Fruit fly (Drosophila melanogaster) whole organism, embryonic: Measurements from ENCODE around the gene Cchl.

Experiments
- Atf6 ChIP-seq: fragments of 200-800 bp; sonication (Bioruptor generic); IDR thresholded peaks from 2 replicates; pipeline ENCODE4 v1.3.6; 2022; ENCODE audit warnings: missing biosample characterization, missing genetic modification characterization
- BEAF-32 ChIP-seq: fragments of 200-800 bp; sonication (Bioruptor generic); optimal IDR thresholded peaks from 3 replicates; lab custom pipeline; 2017; ENCODE audit warnings: missing biosample characterization, missing genetic modification characterization, mild to moderate bottlenecking, moderate library complexity, missing genetic modification reagents
- Bgb ChIP-seq: fragments of 200-800 bp; sonication (Bioruptor generic); IDR thresholded peaks from 2 replicates; pipeline ENCODE4 v1.3.6; 2022; ENCODE audit warnings: missing biosample characterization, missing genetic modification characterization; ENCODE audit not compliant: partially characterized antibody
- CG10267 ChIP-seq: fragments of 200-800 bp; sonication (Bioruptor generic); optimal IDR thresholded peaks from 2 replicates; lab custom pipeline; 2018; ENCODE audit warnings: missing biosample characterization, mild to moderate bottlenecking, missing genetic modification characterization, moderate library complexity
- CG12219 ChIP-seq: fragments of 200-800 bp; sonication (Bioruptor generic); optimal IDR thresholded peaks from 3 replicates; lab custom pipeline; 2018; ENCODE audit warnings: missing biosample characterization, mild to moderate bottlenecking, missing genetic modification characterization
- CG13287 ChIP-seq: fragments of 200-800 bp; sonication (Bioruptor generic); IDR thresholded peaks from 2 replicates; pipeline ENCODE4 v1.3.6; 2022; ENCODE audit warnings: missing biosample characterization, missing genetic modification characterization; ENCODE audit not compliant: partially characterized antibody
- CG13624 ChIP-seq: fragments of 200-800 bp; sonication (Bioruptor generic); optimal IDR thresholded peaks from 2 replicates; lab custom pipeline; 2016; ENCODE audit warnings: missing biosample characterization, missing genetic modification characterization
- CG14710 ChIP-seq: fragments of 200-800 bp; sonication (Bioruptor generic); optimal IDR thresholded peaks from 3 replicates; lab custom pipeline; 2019; ENCODE audit warnings: missing biosample characterization, mild to moderate bottlenecking, missing genetic modification characterization, moderate library complexity
- CG15479 ChIP-seq: fragments of 200-800 bp; sonication (Bioruptor generic); optimal IDR thresholded peaks from 3 replicates; lab custom pipeline; 2019; ENCODE audit warnings: missing biosample characterization, mild to moderate bottlenecking, missing genetic modification characterization, moderate library complexity
- CG16813 ChIP-seq: fragments of 200-800 bp; sonication (Bioruptor generic); IDR thresholded peaks from 3 replicates; pipeline ENCODE4 v1.3.6; 2022; ENCODE audit warnings: missing biosample characterization, missing genetic modification characterization; ENCODE audit not compliant: partially characterized antibody
- CG17829 ChIP-seq: fragments of 200-800 bp; optimal IDR thresholded peaks from 2 replicates; lab custom pipeline; 2019; ENCODE audit warnings: missing biosample characterization, mild to moderate bottlenecking, missing genetic modification characterization, moderate library complexity
- CG18764 ChIP-seq: fragments of 200-800 bp; sonication (Bioruptor generic); optimal IDR thresholded peaks from 3 replicates; lab custom pipeline; 2016; ENCODE audit warnings: missing biosample characterization, missing genetic modification characterization
- CG2116 ChIP-seq: fragments of 200-800 bp; sonication (Bioruptor generic); optimal IDR thresholded peaks from 3 replicates; lab custom pipeline; 2018; ENCODE audit warnings: missing biosample characterization, mild to moderate bottlenecking, missing genetic modification characterization
- CG30020 ChIP-seq: fragments of 200-800 bp; optimal IDR thresholded peaks from 2 replicates; lab custom pipeline; 2019; ENCODE audit warnings: missing biosample characterization, mild to moderate bottlenecking, missing genetic modification characterization, moderate library complexity
- CG34224 ChIP-seq: fragments of 200-800 bp; sonication (Bioruptor generic); IDR thresholded peaks from 3 replicates; pipeline ENCODE4 v1.3.6; 2022; ENCODE audit warnings: missing biosample characterization, missing genetic modification characterization; ENCODE audit not compliant: partially characterized antibody
- CG3995 ChIP-seq: fragments of 200-800 bp; sonication (Bioruptor generic); optimal IDR thresholded peaks from 3 replicates; lab custom pipeline; 2016; ENCODE audit warnings: missing biosample characterization, missing genetic modification characterization
- CG6791 ChIP-seq: fragments of 200-800 bp; sonication (Bioruptor generic); IDR thresholded peaks from 3 replicates; pipeline ENCODE4 v1.3.6; 2022; ENCODE audit warnings: missing biosample characterization, missing genetic modification characterization; ENCODE audit not compliant: partially characterized antibody
- CG7928 ChIP-seq: fragments of 200-800 bp; sonication (Bioruptor generic); optimal IDR thresholded peaks from 2 replicates; lab custom pipeline; 2017; ENCODE audit warnings: missing biosample characterization, mild to moderate bottlenecking, missing genetic modification characterization
- CG7963 ChIP-seq: fragments of 200-800 bp; sonication (Bioruptor generic); IDR thresholded peaks from 3 replicates; pipeline ENCODE4 v1.3.6; 2022; ENCODE audit warnings: missing biosample characterization, missing genetic modification characterization; ENCODE audit not compliant: partially characterized antibody
- CG7987 ChIP-seq: fragments of 200-800 bp; sonication (Bioruptor generic); optimal IDR thresholded peaks from 2 replicates; lab custom pipeline; 2018; ENCODE audit warnings: missing biosample characterization, mild to moderate bottlenecking, missing genetic modification characterization, moderate library complexity
- D ChIP-seq, 2 experiments: fragments of 200-800 bp in 1 of 2; fragments of >200 bp in 1 of 2; sonication (Bioruptor generic) in 1 of 2; optimal IDR thresholded peaks; 2 replicates in 1 of 2; 3 replicates in 1 of 2; lab custom pipeline; 2017; ENCODE audit warnings: mild to moderate bottlenecking in 1 of 2, missing biosample characterization in 1 of 2, missing genetic modification characterization in 1 of 2, missing genetic modification reagents in 1 of 2
- Dll ChIP-seq: fragments of 200-800 bp; sonication (Bioruptor generic); IDR thresholded peaks from 4 replicates; pipeline ENCODE4 v1.3.6; 2022; ENCODE audit warnings: missing biosample characterization, missing genetic modification characterization; ENCODE audit not compliant: partially characterized antibody
- Dref ChIP-seq: fragments of 200-800 bp; sonication (Bioruptor generic); IDR thresholded peaks from 2 replicates; pipeline ENCODE4 v1.3.6; 2022; ENCODE audit warnings: missing biosample characterization, missing genetic modification characterization
- Ets65A ChIP-seq: fragments of 200-800 bp; sonication (Bioruptor generic); peaks from one replicate; lab custom pipeline; 2016; ENCODE audit warnings: missing biosample characterization, missing genetic modification characterization
- Hand ChIP-seq: fragments of 200-800 bp; sonication (Bioruptor generic); optimal IDR thresholded peaks from 2 replicates; lab custom pipeline; 2017; ENCODE audit warnings: mild to moderate bottlenecking, missing biosample characterization, missing genetic modification reagents, missing genetic modification characterization
- MESR4 ChIP-seq: fragments of 200-800 bp; sonication (Bioruptor generic); optimal IDR thresholded peaks from 2 replicates; lab custom pipeline; 2018; ENCODE audit warnings: missing biosample characterization, mild to moderate bottlenecking, missing genetic modification characterization, moderate library complexity
- Opbp ChIP-seq: fragments of 200-800 bp; sonication (Bioruptor generic); IDR thresholded peaks from 3 replicates; pipeline ENCODE4 v1.3.6; 2022; ENCODE audit warnings: missing biosample characterization, missing genetic modification characterization; ENCODE audit not compliant: partially characterized antibody
- Scr ChIP-seq: fragments of 200-800 bp; sonication (Bioruptor generic); IDR thresholded peaks from 2 replicates; pipeline ENCODE4 v1.3.6; 2022; ENCODE audit warnings: missing biosample characterization, missing genetic modification characterization; ENCODE audit not compliant: partially characterized antibody
- YL-1 ChIP-seq: fragments of 200-800 bp; sonication (Bioruptor generic); optimal IDR thresholded peaks from 3 replicates; lab custom pipeline; 2017; ENCODE audit warnings: missing biosample characterization, mild to moderate bottlenecking, missing genetic modification characterization
- amos ChIP-seq: fragments of 200-800 bp; sonication (Bioruptor generic); IDR thresholded peaks from 2 replicates; pipeline ENCODE4 v1.3.6; 2022; ENCODE audit warnings: missing biosample characterization, missing genetic modification characterization; ENCODE audit not compliant: partially characterized antibody
- bsh ChIP-seq, 2 experiments: fragments of 200-800 bp; sonication (Bioruptor generic); optimal IDR thresholded peaks; 2 replicates each; lab custom pipeline; 2017 to 2018; ENCODE audit warnings: mild to moderate bottlenecking in 2 of 2, missing biosample characterization in 2 of 2, missing genetic modification characterization in 2 of 2, moderate library complexity in 1 of 2
- ems ChIP-seq: fragments of 200-800 bp; sonication (Bioruptor generic); optimal IDR thresholded peaks from 3 replicates; lab custom pipeline; 2016; ENCODE audit warnings: missing biosample characterization, missing genetic modification characterization
- inv ChIP-seq: fragments of 200-800 bp; sonication (Bioruptor generic); IDR thresholded peaks from 2 replicates; pipeline ENCODE4 v1.3.6; 2022; ENCODE audit warnings: missing biosample characterization, missing genetic modification characterization; ENCODE audit not compliant: partially characterized antibody
- ken ChIP-seq: fragments of 200-800 bp; sonication (Bioruptor generic); IDR thresholded peaks from 3 replicates; pipeline ENCODE4 v1.3.6; 2022; ENCODE audit warnings: missing biosample characterization, missing genetic modification characterization
- knrl ChIP-seq: fragments of 200-800 bp; sonication (Bioruptor generic); IDR thresholded peaks from 3 replicates; pipeline ENCODE4 v1.3.6; 2022; ENCODE audit warnings: missing biosample characterization, missing genetic modification characterization; ENCODE audit not compliant: partially characterized antibody
- nerfin-2 ChIP-seq: fragments of 200-800 bp; sonication (Bioruptor generic); IDR thresholded peaks from 2 replicates; pipeline ENCODE4 v1.3.6; 2022; ENCODE audit warnings: missing biosample characterization, missing genetic modification characterization; ENCODE audit not compliant: partially characterized antibody
- nmo ChIP-seq: fragments of 200-800 bp; sonication (Bioruptor generic); optimal IDR thresholded peaks from 2 replicates; lab custom pipeline; 2018; ENCODE audit warnings: missing biosample characterization, mild to moderate bottlenecking, missing genetic modification characterization, moderate library complexity
- oc ChIP-seq: fragments of 200-800 bp; sonication (Bioruptor generic); optimal IDR thresholded peaks from 2 replicates; lab custom pipeline; 2018; ENCODE audit warnings: missing biosample characterization, mild to moderate bottlenecking, missing genetic modification characterization, moderate library complexity
- row ChIP-seq: fragments of 200-800 bp; sonication (Bioruptor generic); IDR thresholded peaks from 3 replicates; pipeline ENCODE4 v1.3.6; 2022; ENCODE audit warnings: missing biosample characterization, missing genetic modification characterization
- trem ChIP-seq: fragments of 200-800 bp; optimal IDR thresholded peaks from 3 replicates; lab custom pipeline; 2019; ENCODE audit warnings: missing biosample characterization, mild to moderate bottlenecking, missing genetic modification characterization, moderate library complexity
- tup ChIP-seq: fragments of 200-800 bp; sonication (Bioruptor generic); optimal IDR thresholded peaks from 2 replicates; lab custom pipeline; 2016; ENCODE audit warnings: missing biosample characterization, mild to moderate bottlenecking, missing genetic modification characterization, moderate library complexity
- wek ChIP-seq: fragments of 200-800 bp; sonication (Bioruptor generic); optimal IDR thresholded peaks from 3 replicates; lab custom pipeline; 2018; ENCODE audit warnings: missing biosample characterization, mild to moderate bottlenecking, missing genetic modification characterization, moderate library complexity
- wor ChIP-seq: fragments of 200-800 bp; sonication (Bioruptor generic); IDR thresholded peaks from 2 replicates; pipeline ENCODE4 v1.3.6; 2022; ENCODE audit warnings: missing biosample characterization, missing genetic modification characterization
- zen ChIP-seq: fragments of 200-800 bp; sonication (Bioruptor generic); optimal IDR thresholded peaks from 3 replicates; lab custom pipeline; 2018; ENCODE audit warnings: missing biosample characterization, mild to moderate bottlenecking, missing genetic modification characterization, moderate library complexity

The Cchl gene

DNA sequence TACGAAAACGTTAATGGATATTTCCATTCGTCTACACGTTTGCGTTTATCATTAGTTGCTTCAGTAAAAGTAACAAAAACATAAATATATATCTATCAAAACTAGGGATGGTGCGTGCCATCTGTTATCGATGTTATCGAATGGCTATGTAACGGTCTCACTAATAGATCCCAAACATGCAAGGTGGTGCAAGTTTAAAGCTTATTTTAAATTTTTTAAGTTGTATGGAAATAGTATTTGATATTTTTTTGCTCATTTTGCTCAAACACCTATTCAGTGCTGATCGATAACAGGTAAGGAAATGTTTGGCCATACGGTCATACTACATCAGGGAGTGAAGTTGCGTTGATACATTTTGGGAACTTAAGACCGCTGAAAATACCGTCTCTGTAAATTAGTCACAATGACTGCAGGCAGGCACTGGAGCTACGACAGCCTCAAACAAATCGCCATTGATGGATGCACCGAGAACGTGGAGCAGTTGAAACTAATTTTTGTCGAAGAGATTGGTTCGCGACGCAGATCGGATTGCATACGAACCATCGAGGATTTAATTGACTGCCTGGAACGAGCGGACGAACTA lies 7.0 kb upstream of the Cchl start, which contains the start of the genes CG45099, CG6015, pit and Fadd (continued):
- peak; percentile 53 for TF ChIP-seq nmo
- no peak for TF ChIP-seq wor
- no peak for TF ChIP-seq oc (tag; lab: Kevin White, UChicago)
- TF ChIP-seq CG13624 (GFP tag; lab: Kevin White, UChicago) = peak; percentile 34
- peak; percentile 57 for TF ChIP-seq CG14710
- TF ChIP-seq Dref (GFP tag; lab: Robert Waterston, UW) = peak; percentile 74
- TF ChIP-seq trem (tag; lab: Kevin White, UChicago) = peak; percentile 62
- peak; percentile 22 for TF ChIP-seq Ets65A (GFP tag; lab: Kevin White, UChicago)
- peak; percentile 77 for TF ChIP-seq CG13287 (GFP tag; lab: Robert Waterston, UW)
- TF ChIP-seq Scr (GFP tag; lab: Robert Waterston, UW) = peak; percentile 71
- no peak for TF ChIP-seq bsh (GFP tag; optimal IDR thresholded peaks at IDR 0.05; lab: Kevin White, UChicago)
- TF ChIP-seq ems (GFP tag; lab: Kevin White, UChicago) = no peak
- TF ChIP-seq wek (GFP tag; lab: Kevin White, UChicago) = no peak
- TF ChIP-seq D (optimal IDR thresholded peaks at IDR 0.05; lab: Kevin White, UChicago) = peak; percentile 9
- TF ChIP-seq D (GFP tag; optimal IDR thresholded peaks at IDR 0.05; lab: Kevin White, UChicago) = no peak
- TF ChIP-seq tup (GFP tag; lab: Kevin White, UChicago) = no peak
- TF ChIP-seq CG7928 (GFP tag; lab: Kevin White, UChicago) = peak; percentile 64
- peak; percentile 50 for TF ChIP-seq nerfin-2
- no peak for TF ChIP-seq Hand (GFP tag; lab: Kevin White, UChicago)
- TF ChIP-seq CG17829 = peak; percentile 37
- 0 out of 3 replicates have a peak, but pooled peaks have one; percentile 45 for TF ChIP-seq Opbp (GFP tag; lab: Robert Waterston, UW)
- peak; percentile 78 for TF ChIP-seq Dll
- peak; percentile 16 for TF ChIP-seq CG3995 (GFP tag; lab: Kevin White, UChicago)
- peak; percentile 59; the same call in 1 of the 2 replicates for TF ChIP-seq amos (GFP tag; lab: Robert Waterston, UW)
- TF ChIP-seq MESR4 (GFP tag; lab: Kevin White, UChicago) = peak; percentile 34
- no peak for TF ChIP-seq CG7987 (GFP tag; lab: Kevin White, UChicago)
- TF ChIP-seq knrl (GFP tag; lab: Robert Waterston, UW) = peak; percentile 72
- peak; percentile 74 for TF ChIP-seq CG2116 (GFP tag; lab: Kevin White, UChicago)
- no peak for TF ChIP-seq YL-1 (GFP tag; lab: Kevin White, UChicago)
- peak; percentile 75 for TF ChIP-seq CG34224 (GFP tag; lab: Robert Waterston, UW)
- TF ChIP-seq row = peak; percentile 48
- TF ChIP-seq CG30020 = peak; percentile 50
- TF ChIP-seq CG12219 = no peak
- peak; percentile 60 for TF ChIP-seq Bgb (GFP tag; lab: Robert Waterston, UW)
- TF ChIP-seq CG15479 (GFP tag; lab: Kevin White, UChicago) = peak; percentile 31
- peak; percentile 73 for TF ChIP-seq BEAF-32 (GFP tag; lab: Kevin White, UChicago)
- no peak for TF ChIP-seq CG18764
- peak; percentile 30 for TF ChIP-seq zen (tag; lab: Kevin White, UChicago)
- TF ChIP-seq CG7963 (GFP tag; lab: Robert Waterston, UW) = no peak
- TF ChIP-seq CG16813 = peak; percentile 66
- TF ChIP-seq CG10267 (tag; lab: Kevin White, UChicago) = peak; percentile 46
- TF ChIP-seq Atf6 (GFP tag; lab: Robert Waterston, UW) = no peak
- no peak for TF ChIP-seq ken (GFP tag; lab: Robert Waterston, UW)
- peak; percentile 56; the same call in 2 of the 3 replicates for TF ChIP-seq CG6791 (GFP tag; lab: Robert Waterston, UW)
- peak; percentile 36; the same call in 1 of the 2 replicates for TF ChIP-seq inv (GFP tag; lab: Robert Waterston, UW)
